Fruit fly (Drosophila melanogaster): ENCODE measurements around the gene CG31106.
A peak's percentile ranks its signal among the peaks of the same experiment; 100 is the strongest.

CG31106 gene

DNA sequence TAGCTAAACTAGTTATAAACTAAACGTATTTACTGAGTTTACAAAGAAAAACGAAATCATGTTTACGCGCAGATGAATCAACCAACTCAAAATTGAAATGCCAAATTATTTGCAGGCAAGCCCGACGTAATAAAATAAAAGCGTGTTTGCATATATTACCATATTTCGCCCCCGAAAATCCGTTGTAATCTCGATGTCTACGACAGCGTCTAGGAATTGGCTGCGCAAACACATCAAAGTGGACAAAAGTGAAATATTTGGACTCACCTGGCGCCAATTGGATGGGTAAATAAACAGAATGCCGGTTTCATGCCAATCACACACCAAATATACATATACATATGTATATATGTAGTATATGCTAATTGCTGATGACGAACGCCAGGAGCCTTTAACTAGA lies 20.0 kb downstream of the CG31106 start (continued):
- TF ChIP-seq HmgD (GFP tag; optimal IDR thresholded peaks at IDR 0.05) (no peak), CG7271 (tag; optimal IDR thresholded peaks at IDR 0.05) (no peak), ap (GFP tag; IDR thresholded peaks at IDR 0.05) (no peak), CG10543 (GFP tag; optimal IDR thresholded peaks at IDR 0.05) (no peak), CG14014 (GFP tag; IDR thresholded peaks at IDR 0.05) (no peak), CG12071 (GFP tag; optimal IDR thresholded peaks at IDR 0.05) (no peak), pho (GFP tag; optimal IDR thresholded peaks at IDR 0.05) (no peak), abd-A (tag; optimal IDR thresholded peaks at IDR 0.05) (peak; percentile 62)

DNA sequence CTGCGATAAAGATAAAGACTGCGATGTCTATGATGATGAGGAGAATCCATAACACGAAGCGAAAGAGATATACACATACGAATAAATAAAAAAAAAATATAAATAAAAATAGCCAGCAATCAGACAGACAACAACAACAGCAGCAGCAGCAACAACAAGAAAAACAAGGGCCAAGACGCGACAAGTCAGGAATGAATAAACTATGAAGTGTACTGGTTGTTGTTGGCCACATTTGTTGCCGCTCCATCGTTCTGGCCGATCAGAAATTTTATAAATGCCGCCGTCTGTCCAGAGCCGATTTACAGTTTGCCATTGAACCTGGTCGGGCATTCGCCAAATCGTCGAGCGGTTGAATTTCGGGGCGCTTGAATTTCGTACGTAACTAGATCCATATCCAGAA lies 21.2 kb downstream of the CG31106 start, which contains the start of gene Jhbp7:
Gene Jhbp7 (plus strand): TSS at position 301 of the 400 bp plus-strand sequence.
- TF ChIP-seq nom (GFP tag; optimal IDR thresholded peaks at IDR 0.05) (peak; percentile 34), C15 (GFP tag; IDR thresholded peaks at IDR 0.05) (no peak), schlank (tag; optimal IDR thresholded peaks at IDR 0.05) (no peak), CG4360 (GFP tag; IDR thresholded peaks at IDR 0.05) (peak; percentile 64)

DNA sequence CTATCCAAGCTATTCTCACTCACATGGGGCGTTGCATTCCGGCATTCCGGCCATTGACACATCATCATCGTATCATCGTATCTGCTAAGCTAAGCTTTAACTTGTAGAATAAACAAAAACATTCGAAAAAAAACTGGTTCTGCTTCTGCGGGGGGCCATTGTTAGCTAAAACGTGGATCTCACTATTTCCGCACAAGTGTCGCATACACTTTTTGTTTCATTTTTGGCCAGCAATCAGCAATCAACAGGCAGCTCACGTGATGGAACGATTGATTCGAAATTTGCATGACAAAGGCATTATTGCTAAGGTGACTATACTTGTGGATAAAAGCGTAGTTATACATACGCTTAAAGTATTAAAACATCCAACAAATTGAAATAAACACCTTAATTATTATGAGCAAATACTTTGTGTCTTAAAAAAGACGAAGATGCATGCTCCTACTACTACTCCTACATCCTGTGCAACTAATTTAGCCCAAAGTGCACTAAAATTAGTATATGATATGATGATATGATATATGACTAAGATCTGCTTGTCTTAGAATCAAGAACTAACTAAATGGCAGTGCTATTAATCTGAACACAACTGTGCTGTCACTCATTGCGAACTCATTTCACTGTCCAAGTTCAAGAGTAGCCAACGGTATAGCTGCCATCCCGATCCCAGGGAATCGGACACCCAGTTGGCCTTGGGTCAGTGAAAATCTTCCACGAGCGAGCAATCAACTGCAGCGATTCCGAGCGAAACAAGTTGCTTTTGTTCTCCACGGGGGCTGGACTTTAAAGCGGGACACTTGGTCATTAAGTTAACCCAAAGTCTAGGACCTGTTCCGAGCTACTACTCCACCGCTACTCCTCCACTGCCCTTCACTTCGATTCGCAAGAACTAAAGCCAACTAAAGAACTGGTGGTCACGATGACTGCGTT lies 22.9 kb downstream of the CG31106 start:
- TF ChIP-seq Lim3 (GFP tag; IDR thresholded peaks at IDR 0.05) (no peak), yki (optimal IDR thresholded peaks at IDR 0.05) (no peak), trh (GFP tag; optimal IDR thresholded peaks at IDR 0.05) (no peak), CG6791 (GFP tag; IDR thresholded peaks at IDR 0.05; ENCODE audit: partially characterized antibody) (no peak), Asciz (GFP tag; optimal IDR thresholded peaks at IDR 0.05) (no peak), Atf6 (GFP tag; IDR thresholded peaks at IDR 0.05) (0 out of 2 replicates have a peak, but pooled peaks have one; percentile 11), CG12104 (GFP tag; optimal IDR thresholded peaks at IDR 0.05) (no peak), chinmo (GFP tag; IDR thresholded peaks at IDR 0.05; ENCODE audit: partially characterized antibody) (0 out of 4 replicates have a peak, but pooled peaks have one; percentile 44), nom (GFP tag; optimal IDR thresholded peaks at IDR 0.05) (peak; percentile 46), CG3065 (GFP tag; optimal IDR thresholded peaks at IDR 0.05) (no peak), HLH54F (GFP tag; optimal IDR thresholded peaks at IDR 0.05) (no peak), Ets97D (GFP tag; optimal IDR thresholded peaks at IDR 0.05) (no peak), sug (tag; optimal IDR thresholded peaks at IDR 0.05) (peak; percentile 84), Eip74EF (GFP tag; optimal IDR thresholded peaks at IDR 0.05) (peak in 1 of 2 experiments; percentile 10), CG13296 (GFP tag; optimal IDR thresholded peaks at IDR 0.05) (no peak), Myb (GFP tag; optimal IDR thresholded peaks at IDR 0.05) (no peak), CG12942 (GFP tag; optimal IDR thresholded peaks at IDR 0.05) (no peak), cwo (GFP tag; optimal IDR thresholded peaks at IDR 0.05) (peak; percentile 64), nerfin-2 (GFP tag; IDR thresholded peaks at IDR 0.05; ENCODE audit: partially characterized antibody) (no peak), Scr (GFP tag; IDR thresholded peaks at IDR 0.05; ENCODE audit: partially characterized antibody) (no peak)

- no peak for TF ChIP-seq ab (GFP tag; optimal IDR thresholded peaks at IDR 0.05)
- TF ChIP-seq CG8359 (GFP tag; optimal IDR thresholded peaks at IDR 0.05; ENCODE audit: borderline replicate concordance): no peak
- no peak for TF ChIP-seq luna (GFP tag; optimal IDR thresholded peaks at IDR 0.05)
- no peak for TF ChIP-seq aop (GFP tag; IDR thresholded peaks at IDR 0.05)
- no peak for TF ChIP-seq ERR (GFP tag; optimal IDR thresholded peaks at IDR 0.05)
- TF ChIP-seq maf-S (GFP tag; optimal IDR thresholded peaks at IDR 0.05): no peak
- no peak for TF ChIP-seq Doc2 (GFP tag; IDR thresholded peaks at IDR 0.05)
- TF ChIP-seq zen (tag; optimal IDR thresholded peaks at IDR 0.05): no peak
- no peak for TF ChIP-seq Nf-YC (tag; optimal IDR thresholded peaks at IDR 0.05)
- TF ChIP-seq ash1 (GFP tag; optimal IDR thresholded peaks at IDR 0.05): no peak
- no peak for TF ChIP-seq CG8765 (GFP tag; IDR thresholded peaks at IDR 0.05)
- no peak for TF ChIP-seq CG9932 (GFP tag; IDR thresholded peaks at IDR 0.05)
These were observed 23.8 kb downstream of the CG31106 start, which contains the start of gene to for dm6 chr3R:25239880-25240279. TSS of gene to (plus strand) at chr3R:25240180.

Measured in whole organism, embryonic.